Fruit fly (Drosophila melanogaster): Measurements from ENCODE around the gene CG14785.

Gene CG14785

dm6 chrX:1456954-1457353 lies at the start of gene CG14785:
CG14785 (minus strand) TSS chrX:1457054.
- TF ChIP-seq Jra (GFP tag; optimal IDR thresholded peaks at IDR 0.05) = no peak
- TF ChIP-seq rgr (GFP tag; optimal IDR thresholded peaks at IDR 0.05) = no peak
- TF ChIP-seq sv (GFP tag; optimal IDR thresholded peaks at IDR 0.05) = no peak
- no peak for TF ChIP-seq woc (GFP tag; optimal IDR thresholded peaks at IDR 0.05)
- TF ChIP-seq HLH106 (tag; optimal IDR thresholded peaks at IDR 0.05) = no peak
- no peak for TF ChIP-seq CrebA (GFP tag; optimal IDR thresholded peaks at IDR 0.05; ENCODE audit: borderline replicate concordance)
- no peak for TF ChIP-seq OdsH (GFP tag; optimal IDR thresholded peaks at IDR 0.05)
- no peak for TF ChIP-seq CG32264 (GFP tag; optimal IDR thresholded peaks at IDR 0.05)
- no peak for TF ChIP-seq pan (optimal IDR thresholded peaks at IDR 0.05)

dm6 chrX:1482840-1483518 lies 26.1 kb upstream of the CG14785 start, which contains the start of the genes sta and inc:
sta (minus strand) TSS chrX:1483413.
inc (plus strand) TSS chrX:1483479.
- no peak for TF ChIP-seq N (GFP tag; optimal IDR thresholded peaks at IDR 0.05)
- TF ChIP-seq Hr78 (GFP tag; optimal IDR thresholded peaks at IDR 0.05) = no peak
- no peak for TF ChIP-seq Dfd (GFP tag; optimal IDR thresholded peaks at IDR 0.05)
- peak; percentile 15 for TF ChIP-seq sv (GFP tag; optimal IDR thresholded peaks at IDR 0.05)
- TF ChIP-seq psq (GFP tag; optimal IDR thresholded peaks at IDR 0.05) = peak; percentile 27
- no peak for TF ChIP-seq GATAd (GFP tag; optimal IDR thresholded peaks at IDR 0.05)
- peak; percentile 68 for TF ChIP-seq Dif (GFP tag; optimal IDR thresholded peaks at IDR 0.05; ENCODE audit: partially characterized antibody)
- peak in 1 of 2 experiments; percentile 68 for TF ChIP-seq foxo (GFP tag; optimal IDR thresholded peaks at IDR 0.05)
- no peak for TF ChIP-seq pan (optimal IDR thresholded peaks at IDR 0.05)
- TF ChIP-seq Hr83 (GFP tag; optimal IDR thresholded peaks at IDR 0.05; ENCODE audit: poor library complexity, severe bottlenecking) = peak; percentile 33
- TF ChIP-seq CG9705 (GFP tag; optimal IDR thresholded peaks at IDR 0.05) = peak; percentile 66
- TF ChIP-seq dmrt93B (GFP tag; optimal IDR thresholded peaks at IDR 0.05) = peak; percentile 61
- TF ChIP-seq br (GFP tag; optimal IDR thresholded peaks at IDR 0.05) = peak; percentile 69
- no peak for TF ChIP-seq Abd-B (GFP tag; optimal IDR thresholded peaks at IDR 0.05)
- no peak for TF ChIP-seq Hnf4 (GFP tag; optimal IDR thresholded peaks at IDR 0.05)
- TF ChIP-seq brk (GFP tag; optimal IDR thresholded peaks at IDR 0.05) = no peak
- no peak for TF ChIP-seq lola (GFP tag; optimal IDR thresholded peaks at IDR 0.05)
- TF ChIP-seq ey (GFP tag; optimal IDR thresholded peaks at IDR 0.05) = peak; percentile 37
- peak; percentile 29 for TF ChIP-seq OdsH (GFP tag; optimal IDR thresholded peaks at IDR 0.05)
- TF ChIP-seq fru (GFP tag; optimal IDR thresholded peaks at IDR 0.05) = peak; percentile 69
- TF ChIP-seq dl (GFP tag; optimal IDR thresholded peaks at IDR 0.05; ENCODE audit: insufficient read depth in 1 of 2, partially characterized antibody in 2 of 2) = no peak
- TF ChIP-seq dsf (GFP tag; optimal IDR thresholded peaks at IDR 0.05; ENCODE audit: borderline replicate concordance) = no peak
- TF ChIP-seq h (GFP tag; optimal IDR thresholded peaks at IDR 0.05) = peak; percentile 68
- TF ChIP-seq HLH106 (tag; optimal IDR thresholded peaks at IDR 0.05) = peak; percentile 72
- no peak for TF ChIP-seq CG32264 (GFP tag; optimal IDR thresholded peaks at IDR 0.05)
- no peak for TF ChIP-seq tai (GFP tag; optimal IDR thresholded peaks at IDR 0.05)
- no peak for TF ChIP-seq usp (GFP tag; optimal IDR thresholded peaks at IDR 0.05)
- no peak for TF ChIP-seq Myc (optimal IDR thresholded peaks at IDR 0.05)
- peak; percentile 9 for TF ChIP-seq woc (GFP tag; optimal IDR thresholded peaks at IDR 0.05)
- TF ChIP-seq Sp1 (GFP tag; optimal IDR thresholded peaks at IDR 0.05) = peak; percentile 83
- TF ChIP-seq rgr (GFP tag; optimal IDR thresholded peaks at IDR 0.05) = peak; percentile 83
- no peak for TF ChIP-seq sage (GFP tag; optimal IDR thresholded peaks at IDR 0.05)
- TF ChIP-seq Rel (GFP tag; optimal IDR thresholded peaks at IDR 0.05) = no peak
- peak; percentile 72 for TF ChIP-seq Rel (tag; optimal IDR thresholded peaks at IDR 0.05)

- no peak for TF ChIP-seq brk (GFP tag; optimal IDR thresholded peaks at IDR 0.05)
- TF ChIP-seq Rel (GFP tag; optimal IDR thresholded peaks at IDR 0.05) = no peak
- TF ChIP-seq Rel (tag; optimal IDR thresholded peaks at IDR 0.05) = peak; percentile 33
Observed at dm6 chrX:1480426-1480825, 23.6 kb upstream of the CG14785 start.
